Fruit fly (Drosophila melanogaster): ENCODE results near the gene Tep3.

- TF ChIP-seq CG18599 (GFP tag; optimal IDR thresholded peaks at IDR 0.05) (no peak), Sox100B (GFP tag; optimal IDR thresholded peaks at IDR 0.05) (no peak), Dip2 (GFP tag; IDR thresholded peaks at IDR 0.05) (no peak), Dek (tag; optimal IDR thresholded peaks at IDR 0.05) (no peak)
Measured at dm6 chr2L:7744739-7745138, 42.1 kb downstream of the Tep3 start, which contains the start of gene CG7214.

All from whole organism, embryonic.